Worm (Caenorhabditis elegans) whole organism, L1 larva: Measurements from ENCODE around the gene tnt-2.
A peak's percentile ranks its signal among the peaks of the same experiment; 100 is the strongest.

ENCODE experiments used
- C04F5.9 ChIP-seq: sonication (generic microtip); optimal IDR thresholded peaks from 2 replicates; lab custom pipeline; 2016; ENCODE audit warnings: missing genetic modification characterization, missing compliant biosample characterization
- C16A3.4 ChIP-seq: fragments of 150-350 bp; optimal IDR thresholded peaks from 2 replicates; lab custom pipeline; 2014; ENCODE audit warnings: missing biosample characterization, missing genetic modification characterization
- ama-1 ChIP-seq: fragments of 150-350 bp; optimal IDR thresholded peaks from 2 replicates; lab custom pipeline; 2014
- blmp-1 ChIP-seq: fragments of 150-350 bp; optimal IDR thresholded peaks from 2 replicates; lab custom pipeline; 2014; ENCODE audit warnings: missing biosample characterization, missing genetic modification characterization
- ceh-8 ChIP-seq: fragments of 200-800 bp; sonication (Bioruptor generic); optimal IDR thresholded peaks from 2 replicates; lab custom pipeline; 2018; ENCODE audit warnings: mild to moderate bottlenecking, missing genetic modification characterization, moderate library complexity, missing compliant biosample characterization
- ceh-82 ChIP-seq, 3 experiments: fragments of 150-350 bp in 1 of 3; sonication (generic microtip) in 2 of 3; optimal IDR thresholded peaks; 2 replicates each; lab custom pipeline; 2014 to 2017; ENCODE audit warnings: missing biosample characterization in 3 of 3, missing genetic modification characterization in 3 of 3
- ceh-88 ChIP-seq: fragments of 200-800 bp; sonication (Bioruptor generic); IDR thresholded peaks from 2 replicates; pipeline ENCODE4 v1.3.6; 2022; ENCODE audit warnings: missing genetic modification characterization, missing compliant biosample characterization
- dpl-1 ChIP-seq, 3 experiments: fragments of 150-350 bp in 2 of 3; sonication (generic microtip) in 1 of 3; optimal IDR thresholded peaks; 2 replicates each; lab custom pipeline; 2014 to 2017; ENCODE audit warnings: missing biosample characterization in 3 of 3, missing genetic modification characterization in 3 of 3, missing genetic modification reagents in 3 of 3
- dsc-1 ChIP-seq: sonication (generic microtip); optimal IDR thresholded peaks from 2 replicates; lab custom pipeline; 2016; ENCODE audit warnings: mild to moderate bottlenecking, missing genetic modification characterization, missing compliant biosample characterization
- efl-3 ChIP-seq: fragments of 200-800 bp; sonication (Bioruptor generic); optimal IDR thresholded peaks from 2 replicates; lab custom pipeline; 2018; ENCODE audit warnings: mild to moderate bottlenecking, missing genetic modification characterization, missing compliant biosample characterization
- elt-2 ChIP-seq: sonication (generic microtip); optimal IDR thresholded peaks from 2 replicates; lab custom pipeline; 2016; ENCODE audit warnings: missing genetic modification characterization, mild to moderate bottlenecking, inconsistent platforms, missing compliant biosample characterization, missing genetic modification reagents
- elt-3 ChIP-seq, 6 experiments: fragments of 150-350 bp in 1 of 6; sonication (generic microtip); optimal IDR thresholded peaks; 2 replicates each; lab custom pipeline; 2017 to 2018; ENCODE audit warnings: missing biosample characterization in 6 of 6, missing genetic modification characterization in 6 of 6, inconsistent platforms in 1 of 6
- fkh-10 ChIP-seq: sonication (generic microtip); optimal IDR thresholded peaks from 2 replicates; lab custom pipeline; 2017; ENCODE audit warnings: missing biosample characterization, missing genetic modification reagents, missing genetic modification characterization
- fkh-8 ChIP-seq: sonication (generic microtip); optimal IDR thresholded peaks from 2 replicates; lab custom pipeline; 2016; ENCODE audit warnings: mild to moderate bottlenecking, missing genetic modification characterization, missing compliant biosample characterization
- grh-1 ChIP-seq: fragments of 200-800 bp; sonication (Bioruptor generic); IDR thresholded peaks from 2 replicates; pipeline ENCODE4 v1.3.6; 2022; ENCODE audit warnings: missing genetic modification reagents, missing genetic modification characterization, missing compliant biosample characterization
- hlh-17 ChIP-seq: fragments of 200-800 bp; sonication (Bioruptor generic); optimal IDR thresholded peaks from 2 replicates; lab custom pipeline; 2018; ENCODE audit warnings: missing genetic modification characterization, mild to moderate bottlenecking, missing compliant biosample characterization, moderate library complexity, borderline replicate concordance
- hlh-4 ChIP-seq: sonication (generic microtip); optimal IDR thresholded peaks from 2 replicates; lab custom pipeline; 2016; ENCODE audit warnings: mild to moderate bottlenecking, missing genetic modification characterization, missing compliant biosample characterization
- lin-13 ChIP-seq: fragments of 150-350 bp; optimal IDR thresholded peaks from 2 replicates; lab custom pipeline; 2014; ENCODE audit warnings: missing biosample characterization, missing genetic modification reagents, missing genetic modification characterization
- lin-14 ChIP-seq: fragments of 200-800 bp; sonication (Bioruptor generic); optimal IDR thresholded peaks from 2 replicates; lab custom pipeline; 2018; ENCODE audit warnings: mild to moderate bottlenecking, missing genetic modification characterization, moderate library complexity, missing compliant biosample characterization
- lin-15B ChIP-seq: fragments of 150-350 bp; sonication (generic microtip); optimal IDR thresholded peaks from 3 replicates; lab custom pipeline; 2014; ENCODE audit warnings: missing biosample characterization, missing genetic modification characterization
- lin-35 ChIP-seq, 2 experiments: fragments of 150-350 bp; optimal IDR thresholded peaks; 2 replicates each; lab custom pipeline; 2014; ENCODE audit warnings: missing biosample characterization in 2 of 2, missing genetic modification characterization in 2 of 2, missing genetic modification reagents in 2 of 2
- lin-39 ChIP-seq: fragments of 150-350 bp; optimal IDR thresholded peaks from 2 replicates; lab custom pipeline; 2014; ENCODE audit warnings: missing biosample characterization, missing genetic modification reagents, missing genetic modification characterization
- mab-9 ChIP-seq: fragments of 200-800 bp; sonication (Bioruptor generic); IDR thresholded peaks from 2 replicates; pipeline ENCODE4 v1.3.6; 2022; ENCODE audit warnings: missing genetic modification reagents, missing genetic modification characterization, missing compliant biosample characterization
- mdl-1 ChIP-seq, 2 experiments: fragments of 150-350 bp; optimal IDR thresholded peaks; 2 replicates each; lab custom pipeline; 2014 to 2017; ENCODE audit warnings: missing biosample characterization in 2 of 2, missing genetic modification characterization in 2 of 2, inconsistent platforms in 1 of 2
- mef-2 ChIP-seq: fragments of 150-350 bp; optimal IDR thresholded peaks from 2 replicates; lab custom pipeline; 2014; ENCODE audit warnings: missing biosample characterization, missing genetic modification characterization
- nhr-19 ChIP-seq: fragments of 200-800 bp; sonication (Bioruptor generic); conservative IDR thresholded peaks from 2 replicates; pipeline ENCODE4 v1.3.6; 2022; ENCODE audit warnings: missing genetic modification characterization, missing compliant biosample characterization
- nhr-20 ChIP-seq: sonication (generic microtip); optimal IDR thresholded peaks from 2 replicates; lab custom pipeline; 2016; ENCODE audit warnings: mild to moderate bottlenecking, missing genetic modification characterization, missing compliant biosample characterization
- nhr-47 ChIP-seq: sonication (generic microtip); optimal IDR thresholded peaks from 2 replicates; lab custom pipeline; 2016; ENCODE audit warnings: mild to moderate bottlenecking, missing genetic modification characterization, moderate library complexity, missing compliant biosample characterization
- nhr-71 ChIP-seq: sonication (generic microtip); optimal IDR thresholded peaks from 2 replicates; lab custom pipeline; 2016; ENCODE audit warnings: mild to moderate bottlenecking, missing genetic modification characterization, moderate library complexity, missing compliant biosample characterization
- nhr-76 ChIP-seq: sonication (generic microtip); optimal IDR thresholded peaks from 2 replicates; lab custom pipeline; 2017; ENCODE audit warnings: missing biosample characterization, missing genetic modification characterization
- nhr-77 ChIP-seq: fragments of 150-350 bp; optimal IDR thresholded peaks from 2 replicates; lab custom pipeline; 2014; ENCODE audit warnings: missing biosample characterization, missing genetic modification characterization
- nhr-90 ChIP-seq: sonication (generic microtip); optimal IDR thresholded peaks from 2 replicates; lab custom pipeline; 2016; ENCODE audit warnings: mild to moderate bottlenecking, missing genetic modification characterization, missing compliant biosample characterization; ENCODE audit not compliant: poor library complexity
- pax-3 ChIP-seq: fragments of 200-800 bp; sonication (Bioruptor generic); optimal IDR thresholded peaks from 2 replicates; lab custom pipeline; 2018; ENCODE audit warnings: mild to moderate bottlenecking, missing genetic modification characterization, moderate library complexity, missing compliant biosample characterization
- pqm-1 ChIP-seq: sonication (generic microtip); optimal IDR thresholded peaks from 3 replicates; lab custom pipeline; 2017; ENCODE audit warnings: missing biosample characterization, missing genetic modification characterization
- rnt-1 ChIP-seq: sonication (generic microtip); optimal IDR thresholded peaks from 2 replicates; lab custom pipeline; 2016; ENCODE audit warnings: mild to moderate bottlenecking, missing genetic modification characterization, moderate library complexity, missing compliant biosample characterization
- snpc-4 ChIP-seq: fragments of 150-350 bp; optimal IDR thresholded peaks from 2 replicates; lab custom pipeline; 2014; ENCODE audit warnings: missing biosample characterization, missing genetic modification characterization
- snu-23 ChIP-seq: sonication (generic microtip); optimal IDR thresholded peaks from 2 replicates; lab custom pipeline; 2016; ENCODE audit warnings: missing genetic modification characterization, missing compliant biosample characterization
- sptf-1 ChIP-seq: fragments of 150-350 bp; optimal IDR thresholded peaks from 2 replicates; lab custom pipeline; 2014; ENCODE audit warnings: missing biosample characterization, missing genetic modification characterization
- tlp-1 ChIP-seq: fragments of 150-350 bp; optimal IDR thresholded peaks from 2 replicates; lab custom pipeline; 2014; ENCODE audit warnings: missing biosample characterization, missing genetic modification characterization
- unc-86 ChIP-seq: sonication (generic microtip); optimal IDR thresholded peaks from 2 replicates; lab custom pipeline; 2016; ENCODE audit warnings: missing genetic modification characterization, missing compliant biosample characterization
- unc-98 ChIP-seq: fragments of 200-800 bp; sonication (Bioruptor generic); IDR thresholded peaks from 2 replicates; pipeline ENCODE4 v1.3.6; 2022; ENCODE audit warnings: missing genetic modification characterization, missing compliant biosample characterization
- xbp-1 ChIP-seq: sonication (generic microtip); optimal IDR thresholded peaks from 2 replicates; lab custom pipeline; 2016; ENCODE audit warnings: missing genetic modification characterization, missing compliant biosample characterization
- zip-4 ChIP-seq: fragments of 200-800 bp; sonication (Bioruptor generic); optimal IDR thresholded peaks from 2 replicates; lab custom pipeline; 2018; ENCODE audit warnings: mild to moderate bottlenecking, missing genetic modification characterization, moderate library complexity, missing compliant biosample characterization
- ztf-4 ChIP-seq: fragments of 150-350 bp; optimal IDR thresholded peaks from 2 replicates; lab custom pipeline; 2014; ENCODE audit warnings: missing biosample characterization, missing genetic modification characterization

The tnt-2 gene

DNA sequence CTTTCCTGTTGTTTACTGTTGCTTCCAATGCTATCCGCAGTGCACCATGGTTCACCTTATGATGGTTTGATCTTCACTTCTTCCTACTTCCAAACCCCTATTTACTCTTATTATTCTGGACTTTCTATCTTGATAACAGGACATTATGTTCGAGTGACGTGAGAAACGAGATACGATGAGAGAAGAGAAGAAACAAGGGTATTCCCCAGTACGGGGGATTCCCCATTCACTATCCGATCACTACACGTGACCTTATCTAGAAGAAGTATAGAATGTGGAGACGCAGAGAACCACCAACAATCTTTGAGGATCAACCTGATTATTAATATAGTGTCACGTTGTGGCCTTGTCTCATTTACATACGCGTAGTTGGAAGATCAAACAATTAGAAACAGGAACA lies 29.2 kb upstream of the tnt-2 start (continued):
- TF ChIP-seq mdl-1 (tag; optimal IDR thresholded peaks at IDR 0.05; lab: Kevin White, UChicago) = peak in 1 of 2 experiments; percentile 61
- TF ChIP-seq lin-15B (tag; lab: Kevin White, UChicago) = no peak
- no peak for TF ChIP-seq lin-13 (GFP tag; lab: Kevin White, UChicago)

ce11 chrX:8750660-8751059 lies 27.3 kb upstream of the tnt-2 start, which contains the start of gene asns-2:
asns-2 (minus strand) TSS chrX:8750941.
- TF ChIP-seq lin-39 (no peak), dpl-1 (GFP tag; optimal IDR thresholded peaks at IDR 0.05; lab: Kevin White, UChicago) (no peak), nhr-47 (tag; lab: Kevin White, UChicago) (no peak), zip-4 (GFP tag; lab: Kevin White, UChicago) (no peak), grh-1 (GFP tag; lab: Robert Waterston, UW) (no peak), tlp-1 (no peak), nhr-76 (no peak), unc-86 (no peak), hlh-17 (GFP tag; lab: Kevin White, UChicago) (no peak), xbp-1 (tag; lab: Kevin White, UChicago) (no peak), ceh-88 (GFP tag; lab: Robert Waterston, UW) (no peak), ceh-8 (GFP tag; lab: Kevin White, UChicago) (no peak), C04F5.9 (tag; lab: Kevin White, UChicago) (no peak), ama-1 (lab: Kevin White, UChicago) (no peak)

DNA sequence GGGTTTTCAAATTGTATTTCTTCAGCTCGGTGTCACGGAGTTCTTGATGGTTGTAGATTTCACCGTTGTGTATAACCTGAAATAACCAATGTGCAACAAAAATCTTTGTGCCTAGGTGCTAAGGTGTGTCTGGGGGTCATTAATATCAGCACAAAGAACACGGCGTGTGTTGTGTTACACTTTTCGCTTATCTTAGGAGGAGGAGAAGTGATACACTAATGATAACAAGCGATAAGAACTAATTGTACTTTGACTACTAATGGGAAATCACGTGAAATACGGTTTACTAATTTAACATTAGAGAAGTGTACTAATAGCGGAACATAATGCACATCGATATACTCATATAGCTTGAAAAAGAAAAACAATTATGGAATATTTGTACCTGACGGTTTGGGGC lies 26.9 kb upstream of the tnt-2 start:
- TF ChIP-seq lin-14 (peak; percentile 27), nhr-77 (tag; lab: Kevin White, UChicago) (no peak), mab-9 (no peak), nhr-20 (peak; percentile 63), snu-23 (peak; percentile 15), rnt-1 (no peak), fkh-10 (GFP tag; lab: Kevin White, UChicago) (no peak), blmp-1 (tag; lab: Kevin White, UChicago) (peak; percentile 59), nhr-19 (GFP tag; lab: Robert Waterston, UW) (peak; percentile 63), efl-3 (GFP tag; lab: Kevin White, UChicago) (no peak), lin-35 (GFP tag; optimal IDR thresholded peaks at IDR 0.05; lab: Kevin White, UChicago) (peak in 1 of 2 experiments; percentile 67), ztf-4 (tag; lab: Kevin White, UChicago) (no peak), elt-3 (tag; optimal IDR thresholded peaks at IDR 0.05; lab: Kevin White, UChicago) (peak; percentile 59 to 97 (median 92)), pqm-1 (peak; percentile 7), fkh-8 (no peak), nhr-90 (tag; lab: Kevin White, UChicago) (peak; percentile 42), mef-2 (no peak), grh-1 (GFP tag; lab: Robert Waterston, UW) (0 out of 2 replicates have a peak, but pooled peaks have one; percentile 5), unc-98 (GFP tag; lab: Robert Waterston, UW) (no peak), nhr-71 (peak; percentile 53), elt-2 (tag; lab: Kevin White, UChicago) (peak; percentile 91), ceh-82 (tag; optimal IDR thresholded peaks at IDR 0.05; lab: Kevin White, UChicago) (no peak)

DNA sequence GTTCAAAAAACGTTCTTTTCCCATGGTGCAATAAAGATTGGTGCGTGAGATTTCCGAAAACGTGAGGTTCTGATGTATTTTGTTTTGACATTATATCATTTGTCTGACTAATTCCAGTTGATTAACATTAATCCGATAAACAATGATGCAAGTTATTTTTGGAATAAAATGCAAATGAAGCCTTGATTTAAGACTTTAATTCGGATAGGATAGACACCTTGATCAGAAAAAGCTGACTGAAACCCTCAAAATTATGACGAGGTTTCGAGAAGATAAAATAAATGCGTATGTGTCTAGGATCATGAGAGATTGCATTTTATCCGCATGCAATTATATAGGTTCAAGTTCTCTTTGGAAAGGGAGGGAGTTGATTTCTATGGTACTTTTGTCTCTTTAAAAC lies 22.2 kb upstream of the tnt-2 start:
- TF ChIP-seq pax-3 (tag; lab: Kevin White, UChicago) (peak; percentile 2), sptf-1 (no peak), fkh-8 (peak; percentile 44), hlh-4 (tag; lab: Kevin White, UChicago) (no peak), elt-3 (tag; optimal IDR thresholded peaks at IDR 0.05; lab: Kevin White, UChicago) (no peak), snpc-4 (tag; lab: Kevin White, UChicago) (no peak), C16A3.4 (tag; lab: Kevin White, UChicago) (no peak), dsc-1 (peak; percentile 91), pqm-1 (no peak), elt-2 (tag; lab: Kevin White, UChicago) (no peak)
